Worm (Caenorhabditis elegans): ENCODE data around the gene R10H10.7.

The R10H10.7 gene

DNA sequence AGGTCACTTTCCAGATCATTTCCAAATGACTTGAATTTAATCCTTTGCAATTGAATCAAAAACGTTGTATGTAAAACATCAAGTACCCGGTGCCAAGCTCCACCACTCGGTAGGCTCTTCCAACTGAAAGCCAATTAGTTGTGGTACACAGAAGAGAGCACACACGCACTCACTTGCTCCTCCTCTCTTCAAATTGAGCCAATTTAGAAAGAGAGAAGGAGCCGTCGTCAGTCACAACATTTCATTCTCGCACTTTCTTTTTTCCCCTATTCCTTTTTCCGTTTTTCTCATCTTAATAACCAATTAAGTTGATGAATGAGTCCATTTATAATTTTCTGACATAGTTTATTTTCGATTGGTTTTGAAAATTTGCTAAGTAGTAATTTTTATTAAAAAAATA, 15.5 kb downstream of the R10H10.7 start:
- TF ChIP-seq ceh-13 (GFP tag; optimal IDR thresholded peaks at IDR 0.05) (no peak), sea-1 (GFP tag; conservative IDR thresholded peaks at IDR 0.05) (no peak), tra-4 (tag; optimal IDR thresholded peaks at IDR 0.05) (no peak)

DNA sequence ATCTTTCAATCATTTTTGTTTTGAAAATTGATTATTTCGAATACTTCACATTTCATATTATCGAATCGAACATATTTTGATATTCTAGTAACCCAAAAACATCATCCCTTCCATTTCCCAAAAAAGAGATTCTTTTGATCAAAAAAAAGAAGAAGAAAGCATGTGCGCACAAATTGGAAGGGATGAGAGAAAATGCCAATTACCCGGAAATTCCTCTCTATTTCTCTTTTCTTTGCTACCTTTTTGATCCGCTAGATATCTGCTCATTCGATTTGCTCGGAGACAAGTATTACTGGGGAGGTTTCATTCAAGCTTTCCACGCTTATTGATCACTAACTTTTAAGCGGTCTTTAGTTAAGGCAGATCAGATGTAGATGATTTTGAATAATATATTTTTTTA, 16.9 kb downstream of the R10H10.7 start:
- no peak for TF ChIP-seq ets-7 (tag; optimal IDR thresholded peaks at IDR 0.05)
- no peak for TF ChIP-seq F13C5.2 (tag; optimal IDR thresholded peaks at IDR 0.05)
- no peak for TF ChIP-seq hnd-1 (tag; optimal IDR thresholded peaks at IDR 0.05)
- TF ChIP-seq ceh-13 (GFP tag; optimal IDR thresholded peaks at IDR 0.05) = no peak
- TF ChIP-seq ama-1 (optimal IDR thresholded peaks at IDR 0.05) = no peak
- TF ChIP-seq scrt-1 (GFP tag; IDR thresholded peaks at IDR 0.05) = no peak
- no peak for TF ChIP-seq sea-1 (GFP tag; conservative IDR thresholded peaks at IDR 0.05)
- no peak for TF ChIP-seq aly-1 (tag; optimal IDR thresholded peaks at IDR 0.05)
- TF ChIP-seq tbx-37 (GFP tag; conservative IDR thresholded peaks at IDR 0.05) = no peak
- no peak for TF ChIP-seq flt-1 (GFP tag; IDR thresholded peaks at IDR 0.05)

- no peak for TF ChIP-seq ceh-36 (tag; optimal IDR thresholded peaks at IDR 0.05)
- no peak for TF ChIP-seq F13C5.2 (tag; optimal IDR thresholded peaks at IDR 0.05)
- no peak for TF ChIP-seq tbx-37 (GFP tag; conservative IDR thresholded peaks at IDR 0.05)
- no peak for TF ChIP-seq tbx-11 (GFP tag; IDR thresholded peaks at IDR 0.05)
- no peak for TF ChIP-seq ama-1 (optimal IDR thresholded peaks at IDR 0.05)
- TF ChIP-seq ets-7 (tag; optimal IDR thresholded peaks at IDR 0.05) = no peak
- no peak for TF ChIP-seq hnd-1 (tag; optimal IDR thresholded peaks at IDR 0.05)
- no peak for TF ChIP-seq sea-1 (GFP tag; conservative IDR thresholded peaks at IDR 0.05)
- no peak for TF ChIP-seq hmbx-1 (tag; optimal IDR thresholded peaks at IDR 0.05)
- TF ChIP-seq flt-1 (GFP tag; IDR thresholded peaks at IDR 0.05) = no peak
- no peak for TF ChIP-seq ceh-13 (GFP tag; optimal IDR thresholded peaks at IDR 0.05)
- TF ChIP-seq hmg-4 (GFP tag; optimal IDR thresholded peaks at IDR 0.05) = no peak
- no peak for TF ChIP-seq B0310.2 (tag; optimal IDR thresholded peaks at IDR 0.05)
- no peak for TF ChIP-seq tra-4 (tag; optimal IDR thresholded peaks at IDR 0.05)
- no peak for TF ChIP-seq aly-1 (tag; optimal IDR thresholded peaks at IDR 0.05)
- no peak for TF ChIP-seq pes-1 (GFP tag; IDR thresholded peaks at IDR 0.05)
- no peak for TF ChIP-seq scrt-1 (GFP tag; IDR thresholded peaks at IDR 0.05)
These were observed 18.9 kb downstream of the R10H10.7 start, which contains the start of gene R10H10.4 for ce11 chrIV:10394858-10395257. R10H10.4 (minus strand) TSS chrIV:10394958.

- no peak for TF ChIP-seq tra-4 (tag; optimal IDR thresholded peaks at IDR 0.05)
- no peak for TF ChIP-seq ceh-36 (tag; optimal IDR thresholded peaks at IDR 0.05)
- TF ChIP-seq ama-1 (optimal IDR thresholded peaks at IDR 0.05) = no peak
- no peak for TF ChIP-seq tbx-11 (GFP tag; IDR thresholded peaks at IDR 0.05)
- TF ChIP-seq sea-1 (GFP tag; conservative IDR thresholded peaks at IDR 0.05) = no peak
- TF ChIP-seq ceh-13 (GFP tag; optimal IDR thresholded peaks at IDR 0.05) = no peak
- TF ChIP-seq tbx-37 (GFP tag; conservative IDR thresholded peaks at IDR 0.05) = no peak
- no peak for TF ChIP-seq ets-7 (tag; optimal IDR thresholded peaks at IDR 0.05)
- TF ChIP-seq F13C5.2 (tag; optimal IDR thresholded peaks at IDR 0.05) = no peak
- TF ChIP-seq hmbx-1 (tag; optimal IDR thresholded peaks at IDR 0.05) = no peak
- no peak for TF ChIP-seq B0310.2 (tag; optimal IDR thresholded peaks at IDR 0.05)
- TF ChIP-seq flt-1 (GFP tag; IDR thresholded peaks at IDR 0.05) = no peak
- TF ChIP-seq aly-1 (tag; optimal IDR thresholded peaks at IDR 0.05) = no peak
- no peak for TF ChIP-seq pes-1 (GFP tag; IDR thresholded peaks at IDR 0.05)
- no peak for TF ChIP-seq hnd-1 (tag; optimal IDR thresholded peaks at IDR 0.05)
- no peak for TF ChIP-seq scrt-1 (GFP tag; IDR thresholded peaks at IDR 0.05)
- no peak for TF ChIP-seq hmg-4 (GFP tag; optimal IDR thresholded peaks at IDR 0.05)
These were observed 21.9 kb downstream of the R10H10.7 start, which contains the start of gene spe-26 for ce11 chrIV:10391827-10392226. spe-26 (minus strand) TSS chrIV:10391927.

DNA sequence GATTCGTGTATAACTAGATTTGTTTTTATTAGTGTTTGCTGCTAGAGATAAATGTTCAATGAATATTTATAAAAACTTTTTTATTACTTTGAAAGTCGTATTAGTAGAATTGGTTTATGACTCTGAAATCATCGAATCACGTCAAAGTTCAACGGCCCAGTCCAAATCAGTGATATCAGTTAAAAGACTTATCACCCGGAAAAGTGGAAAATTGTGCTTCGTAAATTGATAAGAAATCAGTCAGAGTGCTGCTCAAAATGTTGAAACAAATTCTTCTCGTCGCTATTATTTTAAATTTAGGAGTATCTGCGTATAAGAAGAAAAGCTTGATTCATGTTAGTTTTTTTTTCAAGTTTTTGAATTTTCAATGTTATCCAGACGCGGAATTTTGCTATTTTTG, 25.5 kb downstream of the R10H10.7 start, which contains the start of gene R10H10.3:
R10H10.3 (plus strand) TSS at position 243 of the 400 bp plus-strand sequence.
- TF ChIP-seq scrt-1 (GFP tag; IDR thresholded peaks at IDR 0.05) = no peak
- no peak for TF ChIP-seq hmbx-1 (tag; optimal IDR thresholded peaks at IDR 0.05)
- TF ChIP-seq pes-1 (GFP tag; IDR thresholded peaks at IDR 0.05) = no peak
- TF ChIP-seq ets-7 (tag; optimal IDR thresholded peaks at IDR 0.05) = no peak
- no peak for TF ChIP-seq ceh-36 (tag; optimal IDR thresholded peaks at IDR 0.05)
- no peak for TF ChIP-seq aly-1 (tag; optimal IDR thresholded peaks at IDR 0.05)
- TF ChIP-seq ceh-13 (GFP tag; optimal IDR thresholded peaks at IDR 0.05) = no peak
- TF ChIP-seq F13C5.2 (tag; optimal IDR thresholded peaks at IDR 0.05) = no peak
- TF ChIP-seq B0310.2 (tag; optimal IDR thresholded peaks at IDR 0.05) = no peak
- TF ChIP-seq flt-1 (GFP tag; IDR thresholded peaks at IDR 0.05) = no peak
- TF ChIP-seq tra-4 (tag; optimal IDR thresholded peaks at IDR 0.05) = no peak
- no peak for TF ChIP-seq sea-1 (GFP tag; conservative IDR thresholded peaks at IDR 0.05)
- TF ChIP-seq ama-1 (optimal IDR thresholded peaks at IDR 0.05) = no peak
- no peak for TF ChIP-seq tbx-11 (GFP tag; IDR thresholded peaks at IDR 0.05)
- TF ChIP-seq hmg-4 (GFP tag; optimal IDR thresholded peaks at IDR 0.05) = no peak
- no peak for TF ChIP-seq hnd-1 (tag; optimal IDR thresholded peaks at IDR 0.05)
- TF ChIP-seq tbx-37 (GFP tag; conservative IDR thresholded peaks at IDR 0.05) = no peak

ce11 chrIV:10387113-10387512, 26.6 kb downstream of the R10H10.7 start, which contains the start of gene nfu-1:
nfu-1 (plus strand) TSS chrIV:10387413.
- TF ChIP-seq ceh-36 (tag; optimal IDR thresholded peaks at IDR 0.05) (no peak), scrt-1 (GFP tag; IDR thresholded peaks at IDR 0.05) (no peak), sea-1 (GFP tag; conservative IDR thresholded peaks at IDR 0.05) (no peak), tbx-11 (GFP tag; IDR thresholded peaks at IDR 0.05) (no peak), F13C5.2 (tag; optimal IDR thresholded peaks at IDR 0.05) (no peak), hmbx-1 (tag; optimal IDR thresholded peaks at IDR 0.05) (no peak), hnd-1 (tag; optimal IDR thresholded peaks at IDR 0.05) (no peak), tra-4 (tag; optimal IDR thresholded peaks at IDR 0.05) (no peak), ceh-13 (GFP tag; optimal IDR thresholded peaks at IDR 0.05) (no peak), pes-1 (GFP tag; IDR thresholded peaks at IDR 0.05) (no peak), aly-1 (tag; optimal IDR thresholded peaks at IDR 0.05) (no peak), tbx-37 (GFP tag; conservative IDR thresholded peaks at IDR 0.05) (no peak)

- TF ChIP-seq tbx-37 (GFP tag; conservative IDR thresholded peaks at IDR 0.05) = no peak
- no peak for TF ChIP-seq ama-1 (optimal IDR thresholded peaks at IDR 0.05)
- no peak for TF ChIP-seq ets-7 (tag; optimal IDR thresholded peaks at IDR 0.05)
- TF ChIP-seq ceh-13 (GFP tag; optimal IDR thresholded peaks at IDR 0.05) = no peak
- TF ChIP-seq sea-1 (GFP tag; conservative IDR thresholded peaks at IDR 0.05) = no peak
These were observed 30.8 kb downstream of the R10H10.7 start for ce11 chrIV:10382894-10383293.

Data from whole organism, early embryonic.